Fruit fly (Drosophila melanogaster) whole organism, embryonic: ENCODE measurements around the gene CG14669.

Experiments used
- BEAF-32 ChIP-seq: fragments of 200-800 bp; sonication (Bioruptor generic); optimal IDR thresholded peaks from 3 replicates; lab custom pipeline; 2017; ENCODE audit warnings: missing biosample characterization, missing genetic modification characterization, mild to moderate bottlenecking, moderate library complexity, missing genetic modification reagents
- CG10431 ChIP-seq: fragments of 200-800 bp; sonication (Bioruptor generic); optimal IDR thresholded peaks from 3 replicates; lab custom pipeline; 2018; ENCODE audit warnings: missing biosample characterization, mild to moderate bottlenecking, missing genetic modification characterization
- CG11456 ChIP-seq: fragments of 200-800 bp; sonication (Bioruptor generic); IDR thresholded peaks from 3 replicates; pipeline ENCODE4 v1.3.6; 2022; ENCODE audit warnings: missing biosample characterization, missing genetic modification characterization
- CG11696 ChIP-seq: fragments of 200-800 bp; sonication (Bioruptor generic); IDR thresholded peaks from 2 replicates; pipeline ENCODE4 v1.3.6; 2022; ENCODE audit warnings: missing biosample characterization, missing genetic modification characterization
- CG12155 ChIP-seq: fragments of 200-800 bp; sonication (Bioruptor generic); optimal IDR thresholded peaks from 3 replicates; lab custom pipeline; 2016; ENCODE audit warnings: missing biosample characterization, missing genetic modification characterization
- CG12219 ChIP-seq: fragments of 200-800 bp; sonication (Bioruptor generic); optimal IDR thresholded peaks from 3 replicates; lab custom pipeline; 2018; ENCODE audit warnings: missing biosample characterization, mild to moderate bottlenecking, missing genetic modification characterization
- CG12942 ChIP-seq: fragments of 200-800 bp; sonication (Bioruptor generic); optimal IDR thresholded peaks from 3 replicates; lab custom pipeline; 2016; ENCODE audit warnings: missing biosample characterization, missing genetic modification characterization
- CG13296 ChIP-seq: fragments of 200-800 bp; sonication (Bioruptor generic); optimal IDR thresholded peaks from 3 replicates; lab custom pipeline; 2018; ENCODE audit warnings: missing biosample characterization, mild to moderate bottlenecking, missing genetic modification characterization
- CG14860 ChIP-seq: fragments of 200-800 bp; sonication (Bioruptor generic); IDR thresholded peaks from 3 replicates; pipeline ENCODE4 v1.3.6; 2022; ENCODE audit warnings: missing biosample characterization, missing genetic modification characterization; ENCODE audit not compliant: partially characterized antibody
- CG15073 ChIP-seq: fragments of 200-800 bp; sonication (Bioruptor generic); optimal IDR thresholded peaks from 2 replicates; lab custom pipeline; 2016; ENCODE audit warnings: missing biosample characterization, missing genetic modification characterization
- CG15696 ChIP-seq: fragments of 200-800 bp; sonication (Bioruptor generic); optimal IDR thresholded peaks from 2 replicates; lab custom pipeline; 2019; ENCODE audit warnings: missing biosample characterization, mild to moderate bottlenecking, missing genetic modification characterization, moderate library complexity
- CG1792 ChIP-seq: fragments of 200-800 bp; sonication (Bioruptor generic); optimal IDR thresholded peaks from 2 replicates; lab custom pipeline; 2016; ENCODE audit warnings: missing biosample characterization, missing genetic modification characterization
- CG18476 ChIP-seq: fragments of 200-800 bp; sonication (Bioruptor generic); optimal IDR thresholded peaks from 2 replicates; lab custom pipeline; 2016; ENCODE audit warnings: missing biosample characterization, mild to moderate bottlenecking, missing genetic modification characterization
- CG2129 ChIP-seq: fragments of 200-800 bp; sonication (Bioruptor generic); IDR thresholded peaks from 2 replicates; pipeline ENCODE4 v1.3.6; 2022; ENCODE audit warnings: missing biosample characterization, missing genetic modification characterization; ENCODE audit not compliant: partially characterized antibody
- CG3847 ChIP-seq: fragments of 200-800 bp; sonication (Bioruptor generic); IDR thresholded peaks from 2 replicates; pipeline ENCODE4 v1.3.6; 2022; ENCODE audit warnings: missing biosample characterization, missing genetic modification characterization
- CG7786 ChIP-seq: fragments of 200-800 bp; sonication (Bioruptor generic); optimal IDR thresholded peaks from 2 replicates; lab custom pipeline; 2016; ENCODE audit warnings: missing biosample characterization, missing genetic modification characterization
- CG8478 ChIP-seq: fragments of >200 bp; optimal IDR thresholded peaks from 2 replicates; lab custom pipeline; 2018
- CG8765 ChIP-seq: fragments of 200-800 bp; sonication (Bioruptor generic); IDR thresholded peaks from 2 replicates; pipeline ENCODE4 v1.3.6; 2022; ENCODE audit warnings: missing biosample characterization, missing genetic modification characterization
- CG9437 ChIP-seq: fragments of 200-800 bp; sonication (Bioruptor generic); optimal IDR thresholded peaks from 2 replicates; lab custom pipeline; 2018; ENCODE audit warnings: missing biosample characterization, mild to moderate bottlenecking, missing genetic modification characterization
- Dbx ChIP-seq: fragments of 200-800 bp; sonication (Bioruptor generic); IDR thresholded peaks from 3 replicates; pipeline ENCODE4 v1.3.6; 2022; ENCODE audit warnings: missing biosample characterization, missing genetic modification characterization
- Dek ChIP-seq: fragments of 200-800 bp; sonication (Bioruptor generic); optimal IDR thresholded peaks from 3 replicates; lab custom pipeline; 2019; ENCODE audit warnings: missing biosample characterization, mild to moderate bottlenecking, missing genetic modification characterization, moderate library complexity
- Dip2 ChIP-seq: fragments of 200-800 bp; sonication (Bioruptor generic); IDR thresholded peaks from 2 replicates; pipeline ENCODE4 v1.3.6; 2022; ENCODE audit warnings: missing biosample characterization, missing genetic modification characterization
- E2f2 ChIP-seq: fragments of 200-800 bp; sonication (Bioruptor generic); IDR thresholded peaks from 2 replicates; pipeline ENCODE4 v1.3.6; 2022; ENCODE audit warnings: missing biosample characterization, missing genetic modification characterization
- Fer3 ChIP-seq: fragments of 200-800 bp; sonication (Bioruptor generic); optimal IDR thresholded peaks from 2 replicates; lab custom pipeline; 2018; ENCODE audit warnings: missing biosample characterization, mild to moderate bottlenecking, missing genetic modification characterization, moderate library complexity
- Gsc ChIP-seq: fragments of 200-800 bp; sonication (Bioruptor generic); IDR thresholded peaks from 2 replicates; pipeline ENCODE4 v1.3.6; 2022; ENCODE audit warnings: missing biosample characterization, missing genetic modification characterization
- Kr ChIP-seq: fragments of 200-800 bp; sonication (Bioruptor generic); optimal IDR thresholded peaks from 2 replicates; lab custom pipeline; 2017; ENCODE audit warnings: missing biosample characterization, mild to moderate bottlenecking, missing genetic modification characterization
- Nf-YB ChIP-seq: fragments of 200-800 bp; sonication (Bioruptor generic); optimal IDR thresholded peaks from 3 replicates; lab custom pipeline; 2019; ENCODE audit warnings: missing biosample characterization, mild to moderate bottlenecking, missing genetic modification characterization, moderate library complexity
- NfI ChIP-seq: fragments of 200-800 bp; sonication (Bioruptor generic); optimal IDR thresholded peaks from 3 replicates; lab custom pipeline; 2018; ENCODE audit warnings: missing biosample characterization, mild to moderate bottlenecking, missing genetic modification characterization, moderate library complexity
- Side ChIP-seq: fragments of 200-800 bp; sonication (Bioruptor generic); optimal IDR thresholded peaks from 2 replicates; lab custom pipeline; 2016; ENCODE audit warnings: missing biosample characterization, missing genetic modification characterization
- Sin3A ChIP-seq: fragments of >200 bp; optimal IDR thresholded peaks from 2 replicates; lab custom pipeline; 2018
- Tbp ChIP-seq: fragments of >200 bp; optimal IDR thresholded peaks from 2 replicates; lab custom pipeline; 2018; ENCODE audit warnings: missing biosample characterization, missing genetic modification characterization
- ato ChIP-seq: fragments of 200-800 bp; sonication (Bioruptor generic); IDR thresholded peaks from 2 replicates; pipeline ENCODE4 v1.3.6; 2022; ENCODE audit warnings: missing biosample characterization, missing genetic modification characterization; ENCODE audit not compliant: partially characterized antibody
- bigmax ChIP-seq: fragments of 200-800 bp; sonication (Bioruptor generic); optimal IDR thresholded peaks from 2 replicates; lab custom pipeline; 2018; ENCODE audit warnings: missing biosample characterization, mild to moderate bottlenecking, missing genetic modification characterization
- cato ChIP-seq: fragments of 200-800 bp; sonication (Bioruptor generic); optimal IDR thresholded peaks from 2 replicates; lab custom pipeline; 2016; ENCODE audit warnings: missing biosample characterization, missing genetic modification characterization, borderline replicate concordance
- corto ChIP-seq: fragments of 200-800 bp; sonication (Bioruptor generic); optimal IDR thresholded peaks from 2 replicates; lab custom pipeline; 2016; ENCODE audit warnings: missing biosample characterization, mild to moderate bottlenecking, missing genetic modification characterization, moderate library complexity
- dati ChIP-seq: fragments of 200-800 bp; sonication (Bioruptor generic); IDR thresholded peaks from 2 replicates; pipeline ENCODE4 v1.3.6; 2022; ENCODE audit warnings: missing biosample characterization, missing genetic modification characterization
- emc ChIP-seq: fragments of 200-800 bp; sonication (Bioruptor generic); optimal IDR thresholded peaks from 2 replicates; lab custom pipeline; 2016; ENCODE audit warnings: missing biosample characterization, missing genetic modification characterization
- gcm2 ChIP-seq: fragments of 200-800 bp; sonication (Bioruptor generic); optimal IDR thresholded peaks from 2 replicates; lab custom pipeline; 2016; ENCODE audit warnings: missing biosample characterization, missing genetic modification characterization
- hbn ChIP-seq: fragments of 200-800 bp; sonication (Bioruptor generic); IDR thresholded peaks from 2 replicates; pipeline ENCODE4 v1.3.6; 2022; ENCODE audit warnings: missing biosample characterization, missing genetic modification characterization; ENCODE audit not compliant: partially characterized antibody
- lov ChIP-seq, 2 experiments: fragments of 200-800 bp in 1 of 2; fragments of >200 bp in 1 of 2; sonication (Bioruptor generic) in 1 of 2; IDR thresholded peaks in 1 of 2; optimal IDR thresholded peaks in 1 of 2; 2 replicates in 1 of 2; 3 replicates in 1 of 2; pipeline versions ENCODE4 v1.3.6 to Lab custom; 2017 to 2022; ENCODE audit warnings: missing biosample characterization in 1 of 2, missing genetic modification characterization in 1 of 2
- oc ChIP-seq: fragments of 200-800 bp; sonication (Bioruptor generic); optimal IDR thresholded peaks from 2 replicates; lab custom pipeline; 2018; ENCODE audit warnings: missing biosample characterization, mild to moderate bottlenecking, missing genetic modification characterization, moderate library complexity
- otp ChIP-seq: fragments of 200-800 bp; sonication (Bioruptor generic); IDR thresholded peaks from 3 replicates; pipeline ENCODE4, ENCODE4 v1.3.6; 2022; ENCODE audit warnings: missing biosample characterization, missing genetic modification characterization
- p53 ChIP-seq: fragments of 200-800 bp; sonication (Bioruptor generic); optimal IDR thresholded peaks from 2 replicates; lab custom pipeline; 2016; ENCODE audit warnings: missing biosample characterization, missing genetic modification characterization
- pfk ChIP-seq: fragments of 200-800 bp; sonication (Bioruptor generic); optimal IDR thresholded peaks from 2 replicates; lab custom pipeline; 2018; ENCODE audit warnings: missing biosample characterization, mild to moderate bottlenecking, missing genetic modification characterization, moderate library complexity
- pzg ChIP-seq: fragments of 200-800 bp; sonication (Bioruptor generic); optimal IDR thresholded peaks from 3 replicates; lab custom pipeline; 2018; ENCODE audit warnings: missing biosample characterization, mild to moderate bottlenecking, missing genetic modification characterization, moderate library complexity
- sna ChIP-seq: fragments of 200-800 bp; sonication (Bioruptor generic); IDR thresholded peaks from 2 replicates; pipeline ENCODE4 v1.3.6; 2022; ENCODE audit warnings: missing biosample characterization, missing genetic modification characterization; ENCODE audit not compliant: partially characterized antibody
- sr ChIP-seq: fragments of 200-800 bp; sonication (Bioruptor generic); IDR thresholded peaks from 3 replicates; pipeline ENCODE4 v1.3.6; 2022; ENCODE audit warnings: missing biosample characterization, missing genetic modification characterization
- sug ChIP-seq: fragments of 200-800 bp; optimal IDR thresholded peaks from 2 replicates; lab custom pipeline; 2019; ENCODE audit warnings: missing biosample characterization, mild to moderate bottlenecking, missing genetic modification characterization, moderate library complexity
- vvl ChIP-seq: fragments of 200-800 bp; sonication (Bioruptor generic); IDR thresholded peaks from 2 replicates; pipeline ENCODE4 v1.3.6; 2022; ENCODE audit warnings: missing biosample characterization, missing genetic modification characterization

CG14669 gene

dm6 chr3R:5368170-5368781 is 46.1 kb upstream of the CG14669 start, which contains the start of gene Cerk (continued):
- TF ChIP-seq oc (no peak), Fer3 (tag; lab: Kevin White, UChicago) (peak; percentile 36), CG12942 (GFP tag; lab: Kevin White, UChicago) (peak; percentile 17), CG10431 (GFP tag; lab: Kevin White, UChicago) (peak; percentile 25), sna (peak; percentile 47; the same call in 1 of the 2 replicates), otp (GFP tag; lab: Robert Waterston, UW) (0 out of 3 replicates have a peak, but pooled peaks have one; percentile 33), Sin3A (lab: Kevin White, UChicago) (peak; percentile 70), vvl (GFP tag; lab: Robert Waterston, UW) (peak; percentile 59), Dip2 (GFP tag; lab: Robert Waterston, UW) (no peak), sug (tag; lab: Kevin White, UChicago) (peak; percentile 32), CG8478 (no peak), dati (GFP tag; lab: Robert Waterston, UW) (no peak), CG3847 (GFP tag; lab: Robert Waterston, UW) (peak; percentile 51), Nf-YB (GFP tag; lab: Kevin White, UChicago) (no peak), CG18476 (GFP tag; lab: Kevin White, UChicago) (no peak), lov (optimal IDR thresholded peaks at IDR 0.05; lab: Kevin White, UChicago) (no peak), lov (GFP tag; IDR thresholded peaks at IDR 0.05; lab: Robert Waterston, UW) (0 out of 3 replicates have a peak, but pooled peaks have one; percentile 36), CG8765 (GFP tag; lab: Robert Waterston, UW) (no peak), CG14860 (GFP tag; lab: Robert Waterston, UW) (no peak), Dek (tag; lab: Kevin White, UChicago) (no peak), NfI (GFP tag; lab: Kevin White, UChicago) (peak; percentile 42), sr (no peak), CG15073 (no peak), Kr (GFP tag; lab: Kevin White, UChicago) (no peak), ato (GFP tag; lab: Robert Waterston, UW) (0 out of 2 replicates have a peak, but pooled peaks have one; percentile 28), CG12219 (GFP tag; lab: Kevin White, UChicago) (no peak), pzg (GFP tag; lab: Kevin White, UChicago) (peak; percentile 91), CG11696 (no peak), CG15696 (tag; lab: Kevin White, UChicago) (no peak), emc (no peak), gcm2 (GFP tag; lab: Kevin White, UChicago) (no peak), hbn (peak; percentile 41), cato (GFP tag; lab: Kevin White, UChicago) (no peak), CG11456 (GFP tag; lab: Robert Waterston, UW) (peak; percentile 51; the same call in 1 of the 3 replicates), Dbx (GFP tag; lab: Robert Waterston, UW) (peak; percentile 73), CG13296 (GFP tag; lab: Kevin White, UChicago) (peak; percentile 2), Tbp (GFP tag; lab: Kevin White, UChicago) (no peak), CG1792 (GFP tag; lab: Kevin White, UChicago) (peak; percentile 11), E2f2 (peak; percentile 57), Side (GFP tag; lab: Kevin White, UChicago) (peak; percentile 22), corto (GFP tag; lab: Kevin White, UChicago) (no peak), CG12155 (GFP tag; lab: Kevin White, UChicago) (peak; percentile 72), pfk (no peak), CG9437 (GFP tag; lab: Kevin White, UChicago) (no peak), bigmax (GFP tag; lab: Kevin White, UChicago) (no peak), p53 (GFP tag; lab: Kevin White, UChicago) (no peak), Gsc (GFP tag; lab: Robert Waterston, UW) (no peak), CG2129 (GFP tag; lab: Robert Waterston, UW) (no peak), BEAF-32 (GFP tag; lab: Kevin White, UChicago) (peak; percentile 68), CG7786 (GFP tag; lab: Kevin White, UChicago) (peak; percentile 20)
